Worm (Caenorhabditis elegans): Measurements from ENCODE around the gene pstk-1.

ce11 chrIII:12468869-12469268 lies 2.5 kb downstream of the pstk-1 start, which contains the start of gene Y49E10.29:
- TF ChIP-seq mel-28 (tag; optimal IDR thresholded peaks at IDR 0.05; ENCODE audit: borderline replicate concordance) (no peak), lin-54 (GFP tag; optimal IDR thresholded peaks at IDR 0.05) (no peak), F49E8.2 (tag; optimal IDR thresholded peaks at IDR 0.05; ENCODE audit: insufficient read depth) (no peak), dpff-1 (tag; optimal IDR thresholded peaks at IDR 0.05) (no peak), K11D2.4 (GFP tag; IDR thresholded peaks at IDR 0.05) (no peak)
